Fruit fly (Drosophila melanogaster) whole organism, wandering third instar larva: ENCODE measurements around the gene CG45486.

Experiments
- Abd-B ChIP-seq: fragments of >200 bp; optimal IDR thresholded peaks from 2 replicates; lab custom pipeline; 2017; ENCODE audit warnings: missing biosample characterization, missing genetic modification characterization
- N ChIP-seq: fragments of >200 bp; optimal IDR thresholded peaks from 2 replicates; lab custom pipeline; 2018; ENCODE audit warnings: missing biosample characterization, missing external identifiers, missing genetic modification characterization
- OdsH ChIP-seq: fragments of 200-800 bp; sonication (Bioruptor generic); optimal IDR thresholded peaks from 2 replicates; lab custom pipeline; 2016; ENCODE audit warnings: missing biosample characterization, mild to moderate bottlenecking, missing genetic modification characterization
- Sp1 ChIP-seq: fragments of 200-800 bp; sonication (Bioruptor generic); optimal IDR thresholded peaks from 3 replicates; lab custom pipeline; 2019; ENCODE audit warnings: missing biosample characterization, mild to moderate bottlenecking, missing genetic modification characterization, moderate library complexity
- dl ChIP-seq, 2 experiments: fragments of 175-275, 200-275 bp in 1 of 2; fragments of 200-275 bp in 1 of 2; sonication (Bioruptor generic); optimal IDR thresholded peaks; lab custom pipeline; 2018; ENCODE audit warnings: mild to moderate bottlenecking in 2 of 2, missing biosample characterization in 2 of 2, missing genetic modification characterization in 2 of 2, moderate library complexity in 2 of 2; ENCODE audit not compliant: partially characterized antibody in 2 of 2, insufficient read depth in 1 of 2
- fru ChIP-seq: fragments of 200-800 bp; sonication (Bioruptor generic); optimal IDR thresholded peaks from 3 replicates; lab custom pipeline; 2016; ENCODE audit warnings: missing biosample characterization, mild to moderate bottlenecking, missing genetic modification characterization
- pan ChIP-seq: fragments of >200 bp; optimal IDR thresholded peaks from 2 replicates; lab custom pipeline; 2017

dm6 chrX:19884204-19884603, 25.7 kb downstream of the CG45486 start:
- TF ChIP-seq OdsH (no peak), pan (no peak), fru (GFP tag; lab: Kevin White, UChicago) (no peak), N (GFP tag; lab: Kevin White, UChicago) (no peak), Abd-B (GFP tag; lab: Kevin White, UChicago) (no peak), Sp1 (GFP tag; lab: Kevin White, UChicago) (no peak), dl (GFP tag; optimal IDR thresholded peaks at IDR 0.05; lab: Kevin White, UChicago; ENCODE audit: insufficient read depth in 1 of 2, partially characterized antibody in 2 of 2) (no peak)
